Worm (Caenorhabditis elegans) whole organism, early embryonic: ENCODE data around the gene sri-29.
"Not testable (repeated sequence)": the region's sequence is repeated elsewhere in the genome, so short reads cannot be mapped to it uniquely, and the experiment has no call there.

Experiments used
- B0310.2 ChIP-seq: sonication (generic microtip); optimal IDR thresholded peaks from 2 replicates; lab custom pipeline; 2016; ENCODE audit warnings: mild to moderate bottlenecking, missing genetic modification characterization, missing compliant biosample characterization
- F13C5.2 ChIP-seq: sonication (generic microtip); optimal IDR thresholded peaks from 2 replicates; lab custom pipeline; 2017; ENCODE audit warnings: mild to moderate bottlenecking, missing genetic modification characterization, inconsistent platforms, missing compliant biosample characterization
- aly-1 ChIP-seq: sonication (generic microtip); optimal IDR thresholded peaks from 2 replicates; lab custom pipeline; 2016; ENCODE audit warnings: missing genetic modification characterization, missing compliant biosample characterization
- ama-1 ChIP-seq: fragments of 150-350 bp; optimal IDR thresholded peaks from 2 replicates; lab custom pipeline; 2014
- ceh-13 ChIP-seq: fragments of 200-800 bp; sonication (Bioruptor generic); optimal IDR thresholded peaks from 2 replicates; lab custom pipeline; 2018; ENCODE audit warnings: mild to moderate bottlenecking, missing genetic modification characterization, missing compliant biosample characterization
- ceh-36 ChIP-seq: sonication (generic microtip); optimal IDR thresholded peaks from 2 replicates; lab custom pipeline; 2016; ENCODE audit warnings: missing genetic modification characterization, inconsistent platforms, missing compliant biosample characterization
- ets-7 ChIP-seq: sonication (generic microtip); optimal IDR thresholded peaks from 2 replicates; lab custom pipeline; 2016; ENCODE audit warnings: missing genotype, missing genetic modification characterization, missing compliant biosample characterization
- flt-1 ChIP-seq: fragments of 200-800 bp; sonication (Bioruptor generic); IDR thresholded peaks from 2 replicates; pipeline ENCODE4 v1.3.6; 2022; ENCODE audit warnings: missing genetic modification characterization, missing compliant biosample characterization
- hmbx-1 ChIP-seq: sonication (generic microtip); optimal IDR thresholded peaks from 2 replicates; lab custom pipeline; 2016; ENCODE audit warnings: mild to moderate bottlenecking, missing genetic modification characterization, missing compliant biosample characterization
- hmg-4 ChIP-seq: fragments of 200-800 bp; sonication (Bioruptor generic); optimal IDR thresholded peaks from 2 replicates; lab custom pipeline; 2018; ENCODE audit warnings: mild to moderate bottlenecking, missing genetic modification characterization, missing compliant biosample characterization
- hnd-1 ChIP-seq: sonication (generic microtip); optimal IDR thresholded peaks from 2 replicates; lab custom pipeline; 2016; ENCODE audit warnings: missing genetic modification characterization, missing compliant biosample characterization
- pes-1 ChIP-seq: fragments of 200-800 bp; sonication (Bioruptor generic); IDR thresholded peaks from 2 replicates; pipeline ENCODE4 v1.3.6; 2022; ENCODE audit warnings: missing genetic modification reagents, missing genetic modification characterization, missing compliant biosample characterization
- scrt-1 ChIP-seq: fragments of 200-800 bp; sonication (Bioruptor generic); IDR thresholded peaks from 2 replicates; pipeline ENCODE4 v1.3.6; 2022; ENCODE audit warnings: missing genetic modification characterization, missing compliant biosample characterization
- sea-1 ChIP-seq: fragments of 200-800 bp; sonication (Bioruptor generic); conservative IDR thresholded peaks from 2 replicates; pipeline ENCODE4 v1.3.6; 2022; ENCODE audit warnings: missing genetic modification characterization, missing compliant biosample characterization
- tbx-11 ChIP-seq: fragments of 200-800 bp; sonication (Bioruptor generic); IDR thresholded peaks from 2 replicates; pipeline ENCODE4 v1.3.6; 2022; ENCODE audit warnings: missing genetic modification characterization, missing compliant biosample characterization
- tbx-37 ChIP-seq: fragments of 200-800 bp; sonication (Bioruptor generic); conservative IDR thresholded peaks from 2 replicates; pipeline ENCODE4 v1.3.6; 2022; ENCODE audit warnings: missing genetic modification reagents, missing genetic modification characterization, missing compliant biosample characterization
- tra-4 ChIP-seq: sonication (generic microtip); optimal IDR thresholded peaks from 2 replicates; lab custom pipeline; 2017; ENCODE audit warnings: missing genetic modification characterization, missing compliant biosample characterization

Gene sri-29

DNA sequence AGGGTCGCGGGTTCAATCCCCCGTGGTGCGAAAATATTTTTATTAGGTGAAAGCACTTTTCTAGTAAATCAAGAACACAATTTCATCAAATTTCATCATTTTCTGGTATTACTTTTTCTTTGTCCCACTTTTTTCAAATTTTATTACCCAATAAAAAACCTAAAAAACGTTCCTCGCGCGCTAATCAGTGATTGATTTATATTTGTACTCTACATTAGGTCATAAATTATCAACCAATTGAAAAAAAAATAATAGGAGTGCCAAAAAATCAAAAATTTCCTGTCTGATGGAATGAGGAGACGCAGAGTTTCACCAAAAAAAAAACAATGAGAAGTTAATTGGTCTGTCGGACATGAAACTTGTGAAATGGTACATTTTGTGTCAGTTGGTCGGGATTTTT lies 19.5 kb upstream of the sri-29 start:
- no peak for TF ChIP-seq ceh-13 (GFP tag; lab: Kevin White, UChicago)
- TF ChIP-seq tra-4 (tag; lab: Kevin White, UChicago) = no peak
- no peak for TF ChIP-seq B0310.2 (tag; lab: Kevin White, UChicago)
- TF ChIP-seq ceh-36 (tag; lab: Kevin White, UChicago) = no peak
- TF ChIP-seq hmbx-1 (tag; lab: Kevin White, UChicago) = no peak
- TF ChIP-seq hmg-4 = no peak
- no peak for TF ChIP-seq hnd-1 (tag; lab: Kevin White, UChicago)
- TF ChIP-seq flt-1 (GFP tag; lab: Robert Waterston, UW) = no peak
- TF ChIP-seq aly-1 (tag; lab: Kevin White, UChicago) = no peak
- no peak for TF ChIP-seq scrt-1 (GFP tag; lab: Robert Waterston, UW)

ce11 chrII:3028264-3028663 lies 15.9 kb upstream of the sri-29 start:
- TF ChIP-seq ama-1 (lab: Kevin White, UChicago) (no peak), pes-1 (GFP tag; lab: Robert Waterston, UW) (no peak), tbx-37 (GFP tag; lab: Robert Waterston, UW) (no peak), flt-1 (GFP tag; lab: Robert Waterston, UW) (no peak), hnd-1 (tag; lab: Kevin White, UChicago) (no peak)

DNA sequence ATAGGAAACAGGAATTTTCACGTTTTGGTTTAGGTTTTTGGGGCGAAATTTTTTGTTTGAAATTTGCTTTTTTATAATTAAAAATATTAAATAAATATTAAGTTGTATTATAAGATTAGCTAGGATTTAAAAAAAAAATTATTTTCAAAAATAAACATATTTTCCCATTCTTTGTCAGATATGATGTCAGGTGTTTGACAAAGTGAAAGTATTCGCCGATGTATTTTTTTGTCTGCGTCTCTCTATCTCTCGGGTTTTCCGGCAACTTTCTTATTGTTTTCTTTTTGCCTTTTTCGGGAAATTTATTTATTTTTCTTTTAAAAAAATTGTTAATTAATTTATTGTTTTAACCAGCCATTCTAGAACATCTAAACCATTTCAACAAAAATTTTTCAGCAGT lies 13.7 kb upstream of the sri-29 start:
- TF ChIP-seq ama-1 (lab: Kevin White, UChicago) (no peak), tra-4 (tag; lab: Kevin White, UChicago) (no peak)

- not testable (repeated sequence) for TF ChIP-seq aly-1, ceh-36, B0310.2 (tag; lab: Kevin White, UChicago)
Observed at ce11 chrII:3032480-3032879, 11.6 kb upstream of the sri-29 start, which contains the start of gene B0454.6. B0454.6 (plus strand) TSS chrII:3032780.

DNA sequence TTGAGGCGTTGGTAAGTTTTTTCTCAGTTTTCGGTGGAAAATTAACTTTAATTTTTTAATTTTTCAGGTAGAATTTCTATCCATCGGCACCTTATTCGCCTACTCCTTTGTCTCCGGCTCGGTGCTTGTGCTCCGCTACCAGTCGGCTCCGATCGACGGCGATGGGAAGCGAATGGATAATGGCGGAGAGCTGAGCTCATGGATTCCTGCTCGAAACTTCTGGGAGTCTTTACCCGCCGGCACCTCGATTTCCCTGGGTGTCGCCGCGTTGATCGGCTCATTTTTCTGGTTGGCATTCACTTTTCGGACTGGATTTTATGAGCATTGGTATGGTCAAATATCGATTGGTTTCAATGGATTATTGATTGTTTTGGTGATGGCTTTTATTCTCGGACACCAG lies 9.2 kb upstream of the sri-29 start:
- no peak for TF ChIP-seq ets-7
- TF ChIP-seq tra-4 (tag; lab: Kevin White, UChicago) = no peak
- TF ChIP-seq tbx-11 (GFP tag; lab: Robert Waterston, UW) = no peak
- TF ChIP-seq B0310.2 (tag; lab: Kevin White, UChicago) = no peak
- no peak for TF ChIP-seq tbx-37 (GFP tag; lab: Robert Waterston, UW)
- TF ChIP-seq sea-1 (GFP tag; lab: Robert Waterston, UW) = no peak
- no peak for TF ChIP-seq ceh-13 (GFP tag; lab: Kevin White, UChicago)
- no peak for TF ChIP-seq hmg-4
- no peak for TF ChIP-seq hmbx-1 (tag; lab: Kevin White, UChicago)
- TF ChIP-seq F13C5.2 (tag; lab: Kevin White, UChicago) = no peak
- TF ChIP-seq flt-1 (GFP tag; lab: Robert Waterston, UW) = no peak
- no peak for TF ChIP-seq ama-1 (lab: Kevin White, UChicago)
- TF ChIP-seq aly-1 (tag; lab: Kevin White, UChicago) = no peak
- no peak for TF ChIP-seq ceh-36 (tag; lab: Kevin White, UChicago)
- no peak for TF ChIP-seq scrt-1 (GFP tag; lab: Robert Waterston, UW)
- TF ChIP-seq pes-1 (GFP tag; lab: Robert Waterston, UW) = no peak
- TF ChIP-seq hnd-1 (tag; lab: Kevin White, UChicago) = no peak

DNA sequence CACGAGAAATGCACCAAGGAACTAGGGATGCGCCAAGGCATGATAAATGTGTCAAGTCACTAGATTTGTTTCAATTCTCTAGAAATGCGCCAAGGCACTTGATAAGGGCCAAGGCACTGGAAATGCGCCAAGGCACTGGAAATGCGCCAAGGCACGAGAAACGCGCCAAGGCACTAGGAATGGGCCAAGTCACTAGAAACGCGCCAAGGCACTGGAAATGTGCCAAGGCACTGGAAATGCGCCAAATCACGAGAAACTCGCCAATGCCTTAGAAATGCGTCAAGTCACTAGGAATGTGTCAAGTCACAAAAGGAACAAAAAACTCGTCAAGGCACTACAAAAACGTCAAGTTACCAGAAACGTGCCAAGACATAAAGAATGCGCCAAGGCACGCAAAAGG lies 7.8 kb upstream of the sri-29 start:
- TF ChIP-seq B0310.2 (tag; lab: Kevin White, UChicago) (no peak), tbx-37 (GFP tag; lab: Robert Waterston, UW) (no peak), flt-1 (GFP tag; lab: Robert Waterston, UW) (no peak), hmbx-1 (tag; lab: Kevin White, UChicago) (no peak), ceh-13 (GFP tag; lab: Kevin White, UChicago) (no peak)

- TF ChIP-seq F13C5.2 (tag; lab: Kevin White, UChicago) = no peak
- TF ChIP-seq tra-4 (tag; lab: Kevin White, UChicago) = no peak
- no peak for TF ChIP-seq hmg-4
- no peak for TF ChIP-seq aly-1 (tag; lab: Kevin White, UChicago)
- TF ChIP-seq scrt-1 (GFP tag; lab: Robert Waterston, UW) = no peak
- no peak for TF ChIP-seq ceh-13 (GFP tag; lab: Kevin White, UChicago)
- TF ChIP-seq flt-1 (GFP tag; lab: Robert Waterston, UW) = no peak
Observed at ce11 chrII:3038453-3038909, 5.6 kb upstream of the sri-29 start, which contains the start of the genes B0454.26 and B0454.5. B0454.26 (minus strand) TSS chrII:3038553. B0454.5 (plus strand) TSS chrII:3038859.

DNA sequence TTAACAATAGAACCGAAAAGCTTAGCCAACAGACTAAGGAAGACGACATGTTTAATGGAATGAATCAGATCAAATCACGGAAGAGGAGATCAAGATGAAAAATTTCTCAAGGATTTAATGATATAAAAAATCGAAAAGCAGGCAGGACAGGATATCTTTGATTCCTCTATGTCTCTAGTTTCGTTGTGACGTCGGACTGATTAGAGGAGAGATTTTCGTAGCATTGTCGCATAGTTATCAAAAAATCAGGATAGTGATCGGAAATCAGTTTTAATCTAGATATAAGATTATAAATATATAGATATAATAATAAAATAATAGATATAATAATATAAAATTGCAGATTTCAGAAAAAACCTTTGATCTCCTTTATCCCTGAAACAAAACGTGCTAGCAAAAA lies 765 bp upstream of the sri-29 start, which contains the start of gene B0454.8:
Gene B0454.8, minus strand, starts transcription at position 101 of the 400 bp plus-strand sequence.
- TF ChIP-seq tra-4 (tag; lab: Kevin White, UChicago) (no peak), pes-1 (GFP tag; lab: Robert Waterston, UW) (no peak), ama-1 (lab: Kevin White, UChicago) (no peak), tbx-37 (GFP tag; lab: Robert Waterston, UW) (no peak), sea-1 (GFP tag; lab: Robert Waterston, UW) (no peak), hmg-4 (no peak), hnd-1 (tag; lab: Kevin White, UChicago) (no peak), hmbx-1 (tag; lab: Kevin White, UChicago) (no peak), aly-1 (tag; lab: Kevin White, UChicago) (no peak), tbx-11 (GFP tag; lab: Robert Waterston, UW) (no peak), scrt-1 (GFP tag; lab: Robert Waterston, UW) (no peak), ceh-36 (tag; lab: Kevin White, UChicago) (no peak), ets-7 (no peak), F13C5.2 (tag; lab: Kevin White, UChicago) (no peak), B0310.2 (tag; lab: Kevin White, UChicago) (no peak), ceh-13 (GFP tag; lab: Kevin White, UChicago) (no peak), flt-1 (GFP tag; lab: Robert Waterston, UW) (no peak)
